Worm (Caenorhabditis elegans) whole organism, young adult: ENCODE data around the gene skr-5.
A peak's percentile ranks its signal among the peaks of the same experiment; 100 is the strongest.

ENCODE experiments used
- C06A6.2 ChIP-seq: fragments of 200-800 bp; sonication (Bioruptor generic); conservative IDR thresholded peaks from 2 replicates; pipeline ENCODE4 v1.3.6; 2022; ENCODE audit warnings: missing genetic modification characterization, missing compliant biosample characterization
- D2030.7 ChIP-seq: fragments of 200-800 bp; sonication (Bioruptor generic); IDR thresholded peaks from 2 replicates; pipeline ENCODE4 v1.3.6; 2022; ENCODE audit warnings: missing genetic modification reagents, missing genetic modification characterization, missing compliant biosample characterization
- F10E7.11 ChIP-seq: sonication (generic microtip); optimal IDR thresholded peaks from 2 replicates; lab custom pipeline; 2017; ENCODE audit warnings: mild to moderate bottlenecking, missing genetic modification characterization, moderate library complexity, missing compliant biosample characterization
- F39B2.1 ChIP-seq: fragments of 200-800 bp; sonication (Bioruptor generic); IDR thresholded peaks from 2 replicates; pipeline ENCODE4 v1.3.6; 2022; ENCODE audit warnings: missing genetic modification reagents, missing genetic modification characterization, missing compliant biosample characterization
- F52B5.7 ChIP-seq: sonication (generic microtip); optimal IDR thresholded peaks from 2 replicates; lab custom pipeline; 2016; ENCODE audit warnings: mild to moderate bottlenecking, missing genetic modification characterization, missing compliant biosample characterization
- F57A8.1 ChIP-seq: fragments of 200-800 bp; sonication (Bioruptor generic); optimal IDR thresholded peaks from 2 replicates; lab custom pipeline; 2018; ENCODE audit warnings: mild to moderate bottlenecking, missing genetic modification characterization, moderate library complexity, missing compliant biosample characterization
- Y67H2A.10 ChIP-seq: fragments of 200-800 bp; sonication (Bioruptor generic); conservative IDR thresholded peaks from 2 replicates; pipeline ENCODE4 v1.3.6; 2022; ENCODE audit warnings: missing genetic modification reagents, missing genetic modification characterization, missing compliant biosample characterization
- akir-1 ChIP-seq: fragments of 200-800 bp; sonication (Bioruptor generic); optimal IDR thresholded peaks from 2 replicates; lab custom pipeline; 2018; ENCODE audit warnings: mild to moderate bottlenecking, missing genetic modification characterization, moderate library complexity, missing compliant biosample characterization
- atf-7 ChIP-seq: sonication (generic microtip); optimal IDR thresholded peaks from 2 replicates; lab custom pipeline; 2017; ENCODE audit warnings: mild to moderate bottlenecking, missing genetic modification characterization, missing compliant biosample characterization
- ceh-100 ChIP-seq: fragments of 200-800 bp; sonication (Bioruptor generic); IDR thresholded peaks from 2 replicates; pipeline ENCODE4 v1.3.6; 2022; ENCODE audit warnings: missing genetic modification reagents, missing genetic modification characterization, missing compliant biosample characterization
- ceh-27 ChIP-seq: fragments of 200-800 bp; sonication (Bioruptor generic); optimal IDR thresholded peaks from 2 replicates; lab custom pipeline; 2018; ENCODE audit warnings: mild to moderate bottlenecking, missing genetic modification characterization, moderate library complexity, missing compliant biosample characterization
- ceh-79 ChIP-seq: sonication (generic microtip); optimal IDR thresholded peaks from 2 replicates; lab custom pipeline; 2017; ENCODE audit warnings: mild to moderate bottlenecking, missing genetic modification characterization, missing compliant biosample characterization
- egl-44 ChIP-seq: fragments of 200-800 bp; sonication (Bioruptor generic); IDR thresholded peaks from 2 replicates; pipeline ENCODE4 v1.3.6; 2022; ENCODE audit warnings: missing genetic modification reagents, missing genetic modification characterization, missing compliant biosample characterization
- egrh-3 ChIP-seq: fragments of 200-800 bp; sonication (Bioruptor generic); IDR thresholded peaks from 2 replicates; pipeline ENCODE4 v1.3.6; 2022; ENCODE audit warnings: missing genetic modification reagents, missing genetic modification characterization, missing compliant biosample characterization
- fkh-3 ChIP-seq: sonication (generic microtip); optimal IDR thresholded peaks from 2 replicates; lab custom pipeline; 2016; ENCODE audit warnings: mild to moderate bottlenecking, missing genetic modification characterization, missing compliant biosample characterization
- hmg-1.2 ChIP-seq: fragments of 200-800 bp; sonication (Bioruptor generic); IDR thresholded peaks from 2 replicates; pipeline ENCODE4 v1.3.6; 2022; ENCODE audit warnings: missing genetic modification reagents, missing genetic modification characterization, missing compliant biosample characterization
- hmg-20 ChIP-seq: fragments of 200-800 bp; sonication (Bioruptor generic); IDR thresholded peaks from 2 replicates; pipeline ENCODE4 v1.3.6; 2022; ENCODE audit warnings: missing genetic modification reagents, missing genetic modification characterization, missing compliant biosample characterization
- let-526 ChIP-seq: fragments of 200-800 bp; sonication (Bioruptor generic); IDR thresholded peaks from 2 replicates; pipeline ENCODE4 v1.3.6; 2022; ENCODE audit warnings: missing genetic modification reagents, missing genetic modification characterization, missing compliant biosample characterization
- lin-26 ChIP-seq: fragments of 200-800 bp; sonication (Bioruptor generic); IDR thresholded peaks from 2 replicates; pipeline ENCODE4 v1.3.6; 2022; ENCODE audit warnings: missing genetic modification reagents, missing genetic modification characterization, missing compliant biosample characterization
- lsl-1 ChIP-seq: fragments of 200-800 bp; sonication (Bioruptor generic); optimal IDR thresholded peaks from 2 replicates; lab custom pipeline; 2018; ENCODE audit warnings: mild to moderate bottlenecking, missing genetic modification characterization, moderate library complexity, missing compliant biosample characterization
- lsy-27 ChIP-seq: sonication (generic microtip); optimal IDR thresholded peaks from 2 replicates; lab custom pipeline; 2017; ENCODE audit warnings: missing genetic modification characterization, mild to moderate bottlenecking, missing compliant biosample characterization, antibody characterized with exemption, missing genotype, borderline replicate concordance; ENCODE audit not compliant: insufficient read depth
- madf-6 ChIP-seq: fragments of 200-800 bp; sonication (Bioruptor generic); IDR thresholded peaks from 2 replicates; pipeline ENCODE4 v1.3.6; 2022; ENCODE audit warnings: missing genetic modification reagents, missing genetic modification characterization, missing compliant biosample characterization
- mxl-1 ChIP-seq: sonication (generic microtip); optimal IDR thresholded peaks from 2 replicates; lab custom pipeline; 2016; ENCODE audit warnings: missing genetic modification characterization, missing compliant biosample characterization
- nhr-120 ChIP-seq: fragments of 200-800 bp; sonication (Bioruptor generic); IDR thresholded peaks from 2 replicates; pipeline ENCODE4 v1.3.6; 2022; ENCODE audit warnings: missing genetic modification characterization, missing compliant biosample characterization
- nhr-27 ChIP-seq: fragments of 200-800 bp; sonication (Bioruptor generic); optimal IDR thresholded peaks from 2 replicates; lab custom pipeline; 2018; ENCODE audit warnings: mild to moderate bottlenecking, missing genetic modification characterization, moderate library complexity, missing compliant biosample characterization
- sea-2 ChIP-seq: fragments of 200-800 bp; sonication (Bioruptor generic); IDR thresholded peaks from 2 replicates; pipeline ENCODE4 v1.3.6; 2022; ENCODE audit warnings: missing genetic modification characterization, missing compliant biosample characterization
- snpc-1.3 ChIP-seq: sonication (generic microtip); optimal IDR thresholded peaks from 2 replicates; lab custom pipeline; 2017; ENCODE audit warnings: missing genetic modification characterization, mild to moderate bottlenecking, missing compliant biosample characterization, antibody characterized with exemption, moderate library complexity, missing genotype, missing genetic modification reagents; ENCODE audit not compliant: insufficient read depth
- snpc-4 ChIP-seq, 5 experiments: fragments of 150-350 bp in 1 of 5; sonication (generic microtip) in 4 of 5; optimal IDR thresholded peaks; 2 replicates each; lab custom pipeline; 2014 to 2018; ENCODE audit warnings: missing genetic modification characterization in 5 of 5, missing biosample characterization in 3 of 5, antibody characterized with exemption in 2 of 5, mild to moderate bottlenecking in 2 of 5, missing compliant biosample characterization in 2 of 5, missing genotype in 2 of 5, moderate library complexity in 2 of 5, missing genetic modification reagents in 1 of 5
- sptf-2 ChIP-seq: fragments of 200-800 bp; sonication (Bioruptor generic); optimal IDR thresholded peaks from 2 replicates; lab custom pipeline; 2018; ENCODE audit warnings: mild to moderate bottlenecking, missing genetic modification characterization, missing compliant biosample characterization
- zfh-2 ChIP-seq: fragments of 200-800 bp; sonication (Bioruptor generic); conservative IDR thresholded peaks from 2 replicates; pipeline ENCODE4 v1.3.6; 2022; ENCODE audit warnings: missing genetic modification reagents, missing genetic modification characterization, missing compliant biosample characterization
- ztf-6 ChIP-seq: fragments of 200-800 bp; sonication (Bioruptor generic); IDR thresholded peaks from 2 replicates; pipeline ENCODE4 v1.3.6; 2022; ENCODE audit warnings: missing genetic modification reagents, missing genetic modification characterization, missing compliant biosample characterization

skr-5 gene

ce11 chrV:17303392-17303791, 44.3 kb upstream of the skr-5 start:
- TF ChIP-seq lin-26 (no peak), sea-2 (GFP tag; lab: Robert Waterston, UW) (no peak), nhr-120 (GFP tag; lab: Robert Waterston, UW) (no peak), lsl-1 (GFP tag; lab: Kevin White, UChicago) (no peak), hmg-20 (no peak), Y67H2A.10 (GFP tag; lab: Robert Waterston, UW) (no peak), F57A8.1 (GFP tag; lab: Kevin White, UChicago) (no peak), F10E7.11 (tag; lab: Kevin White, UChicago) (no peak), ceh-100 (GFP tag; lab: Robert Waterston, UW) (no peak), snpc-1.3 (tag; lab: Kevin White, UChicago) (no peak), ztf-6 (GFP tag; lab: Robert Waterston, UW) (no peak), zfh-2 (GFP tag; lab: Robert Waterston, UW) (no peak), fkh-3 (tag; lab: Kevin White, UChicago) (no peak), egrh-3 (GFP tag; lab: Robert Waterston, UW) (no peak), akir-1 (no peak), egl-44 (GFP tag; lab: Robert Waterston, UW) (no peak), F52B5.7 (tag; lab: Kevin White, UChicago) (no peak), C06A6.2 (no peak)
- TF ChIP-seq, all 124 proteins: peak for 0

DNA sequence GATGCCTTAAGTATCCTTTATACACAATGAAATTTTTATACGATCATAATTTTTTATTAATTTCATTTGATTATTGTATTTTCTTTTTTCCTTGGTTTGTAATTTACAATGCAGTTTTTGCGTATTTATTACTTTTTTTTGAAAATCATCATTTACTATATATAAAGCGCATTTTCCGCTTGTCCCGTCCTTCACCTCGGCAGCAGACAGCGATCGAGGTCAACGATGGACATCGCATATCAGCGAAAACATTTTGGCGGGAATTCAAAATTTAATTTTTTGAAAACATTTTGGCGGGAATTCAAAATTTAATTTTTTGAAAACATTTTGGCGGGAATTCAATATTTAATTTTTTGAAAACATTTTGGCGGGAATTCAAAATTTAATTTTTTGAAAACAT, 39.8 kb upstream of the skr-5 start:
- no peak for TF ChIP-seq lsl-1 (GFP tag; lab: Kevin White, UChicago)
- TF ChIP-seq snpc-4 (GFP tag; optimal IDR thresholded peaks at IDR 0.05; lab: Kevin White, UChicago), result no peak
- TF ChIP-seq snpc-4 (tag; optimal IDR thresholded peaks at IDR 0.05; lab: Kevin White, UChicago), result peak in 2 of 4 experiments; percentile 52 to 62
- no peak for TF ChIP-seq sptf-2

DNA sequence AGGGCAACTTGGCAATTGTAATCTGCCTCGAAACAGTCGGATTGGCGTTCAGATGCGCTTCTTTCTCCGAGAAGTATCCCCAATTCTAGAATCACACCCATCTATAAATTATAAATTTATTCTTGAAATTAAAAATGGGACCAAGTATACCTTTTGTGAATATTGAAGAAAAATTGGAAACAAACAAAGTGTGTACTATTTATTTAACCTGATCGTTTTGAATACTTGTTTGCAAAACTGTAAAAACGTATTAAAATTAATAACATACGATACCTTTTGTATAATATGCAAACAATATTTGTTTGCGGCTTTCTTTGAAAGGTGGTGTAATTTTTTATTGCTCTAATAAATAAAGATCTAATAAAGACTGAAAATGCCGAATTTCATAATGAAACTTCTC, 35.3 kb upstream of the skr-5 start, which contains the start of gene Y61B8B.3:
Y61B8B.3 (minus strand) TSS at position 101 of the 400 bp plus-strand sequence.
- no peak for TF ChIP-seq F39B2.1 (GFP tag; lab: Robert Waterston, UW)
- no peak for TF ChIP-seq lsy-27 (tag; lab: Kevin White, UChicago)
- no peak for TF ChIP-seq D2030.7 (GFP tag; lab: Robert Waterston, UW)
- TF ChIP-seq lin-26, result no peak

ce11 chrV:17315063-17315462, 32.6 kb upstream of the skr-5 start, which contains the start of gene F31E9.6:
F31E9.6 (minus strand) TSS chrV:17315153.
- no peak for TF ChIP-seq F52B5.7 (tag; lab: Kevin White, UChicago)
- no peak for TF ChIP-seq madf-6 (GFP tag; lab: Robert Waterston, UW)
- TF ChIP-seq hmg-1.2 (GFP tag; lab: Robert Waterston, UW), result peak; percentile 81
- TF ChIP-seq snpc-4 (GFP tag; optimal IDR thresholded peaks at IDR 0.05; lab: Kevin White, UChicago), result no peak
- TF ChIP-seq snpc-4 (tag; optimal IDR thresholded peaks at IDR 0.05; lab: Kevin White, UChicago), result peak in 1 of 4 experiments; percentile 17
- TF ChIP-seq let-526 (GFP tag; lab: Robert Waterston, UW), result no peak
- no peak for TF ChIP-seq ceh-27 (GFP tag; lab: Kevin White, UChicago)
- TF ChIP-seq ceh-79 (tag; lab: Kevin White, UChicago), result no peak
- TF ChIP-seq mxl-1 (tag; lab: Kevin White, UChicago), result no peak
- TF ChIP-seq atf-7, result no peak

DNA sequence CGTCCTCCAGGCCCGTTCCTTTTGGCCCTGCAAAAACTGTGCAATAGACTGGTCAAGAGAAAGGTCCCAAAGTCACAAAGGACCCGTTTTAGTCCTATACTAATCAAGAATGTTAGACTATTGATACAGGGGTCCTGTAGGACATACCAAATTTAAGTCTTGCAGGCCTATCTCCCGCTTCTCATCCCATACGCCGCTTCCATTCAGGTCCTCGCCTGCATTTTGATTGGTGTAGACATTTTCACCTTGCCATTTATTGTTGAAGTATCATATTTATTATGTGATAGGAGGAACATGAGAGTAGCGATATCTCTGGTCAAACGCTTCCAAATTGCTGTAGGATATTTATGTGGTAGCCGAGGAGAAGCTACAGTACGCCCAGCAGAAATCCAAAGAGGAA, 30.4 kb upstream of the skr-5 start:
- TF ChIP-seq nhr-27 (tag; lab: Kevin White, UChicago), result no peak
- TF ChIP-seq sea-2 (GFP tag; lab: Robert Waterston, UW), result 0 out of 2 replicates have a peak, but pooled peaks have one; percentile 56
